Fruit fly (Drosophila melanogaster) whole organism, embryonic: ENCODE measurements around the gene cac.
A peak's percentile ranks its signal among the peaks of the same experiment; 100 is the strongest.

Source experiments
- Asciz ChIP-seq: fragments of 200-800 bp; sonication (Bioruptor generic); optimal IDR thresholded peaks from 2 replicates; lab custom pipeline; 2017; ENCODE audit warnings: missing biosample characterization, mild to moderate bottlenecking, missing genetic modification characterization, missing genetic modification reagents
- Awh ChIP-seq: fragments of 200-800 bp; sonication (Bioruptor generic); IDR thresholded peaks from 2 replicates; pipeline ENCODE4, ENCODE4 v1.3.6; 2022; ENCODE audit warnings: missing biosample characterization, missing genetic modification characterization
- Bteb2 ChIP-seq: fragments of 200-800 bp; sonication (Bioruptor generic); optimal IDR thresholded peaks from 2 replicates; lab custom pipeline; 2016; ENCODE audit warnings: missing biosample characterization, missing genetic modification characterization
- CG10543 ChIP-seq: fragments of 200-800 bp; sonication (Bioruptor generic); optimal IDR thresholded peaks from 3 replicates; lab custom pipeline; 2017; ENCODE audit warnings: missing biosample characterization, mild to moderate bottlenecking, missing genetic modification characterization, moderate library complexity
- CG1233 ChIP-seq: fragments of 200-800 bp; sonication (Bioruptor generic); optimal IDR thresholded peaks from 4 replicates; lab custom pipeline; 2018; ENCODE audit warnings: missing biosample characterization, mild to moderate bottlenecking, missing genetic modification characterization
- CG13424 ChIP-seq: fragments of 200-800 bp; sonication (Bioruptor generic); optimal IDR thresholded peaks from 2 replicates; lab custom pipeline; 2019; ENCODE audit warnings: missing biosample characterization, mild to moderate bottlenecking, missing genetic modification characterization, moderate library complexity
- CG15479 ChIP-seq: fragments of 200-800 bp; sonication (Bioruptor generic); optimal IDR thresholded peaks from 3 replicates; lab custom pipeline; 2019; ENCODE audit warnings: missing biosample characterization, mild to moderate bottlenecking, missing genetic modification characterization, moderate library complexity
- CG15601 ChIP-seq: fragments of 200-800 bp; sonication (Bioruptor generic); optimal IDR thresholded peaks from 3 replicates; lab custom pipeline; 2019; ENCODE audit warnings: missing biosample characterization, mild to moderate bottlenecking, missing genetic modification characterization, moderate library complexity
- CG16813 ChIP-seq: fragments of 200-800 bp; sonication (Bioruptor generic); IDR thresholded peaks from 3 replicates; pipeline ENCODE4 v1.3.6; 2022; ENCODE audit warnings: missing biosample characterization, missing genetic modification characterization; ENCODE audit not compliant: partially characterized antibody
- CG18262 ChIP-seq: fragments of 200-800 bp; optimal IDR thresholded peaks from 3 replicates; lab custom pipeline; 2019; ENCODE audit warnings: missing biosample characterization, mild to moderate bottlenecking, missing genetic modification characterization, moderate library complexity
- CG2202 ChIP-seq: fragments of 200-800 bp; sonication (Bioruptor generic); optimal IDR thresholded peaks from 2 replicates; lab custom pipeline; 2018; ENCODE audit warnings: missing biosample characterization, mild to moderate bottlenecking, missing genetic modification characterization
- CG31388 ChIP-seq: fragments of 200-800 bp; sonication (Bioruptor generic); optimal IDR thresholded peaks from 2 replicates; lab custom pipeline; 2016; ENCODE audit warnings: missing biosample characterization, missing genetic modification characterization
- CG3726 ChIP-seq: fragments of 200-800 bp; sonication (Bioruptor generic); IDR thresholded peaks from 3 replicates; pipeline ENCODE4, ENCODE4 v1.3.6; 2022; ENCODE audit warnings: missing biosample characterization, missing genetic modification characterization
- CG6689 ChIP-seq: fragments of 200-800 bp; sonication (Bioruptor generic); IDR thresholded peaks from 2 replicates; pipeline ENCODE4 v1.3.6; 2022; ENCODE audit warnings: missing biosample characterization, missing genetic modification characterization
- CG6791 ChIP-seq: fragments of 200-800 bp; sonication (Bioruptor generic); IDR thresholded peaks from 3 replicates; pipeline ENCODE4 v1.3.6; 2022; ENCODE audit warnings: missing biosample characterization, missing genetic modification characterization; ENCODE audit not compliant: partially characterized antibody
- CG7745 ChIP-seq: fragments of 200-800 bp; sonication (Bioruptor generic); optimal IDR thresholded peaks from 2 replicates; lab custom pipeline; 2018; ENCODE audit warnings: missing biosample characterization, mild to moderate bottlenecking, missing genetic modification characterization, moderate library complexity
- CG9817 ChIP-seq: fragments of 200-800 bp; sonication (Bioruptor generic); optimal IDR thresholded peaks from 2 replicates; lab custom pipeline; 2018; ENCODE audit warnings: missing biosample characterization, mild to moderate bottlenecking, missing genetic modification characterization, moderate library complexity
- CHES-1-like ChIP-seq: fragments of 200-800 bp; sonication (Bioruptor generic); optimal IDR thresholded peaks from 2 replicates; lab custom pipeline; 2016; ENCODE audit warnings: missing biosample characterization, missing genetic modification characterization
- Doc3 ChIP-seq: fragments of 200-800 bp; sonication (Bioruptor generic); IDR thresholded peaks from 3 replicates; pipeline ENCODE4 v1.3.6; 2022; ENCODE audit warnings: missing biosample characterization, missing genetic modification characterization; ENCODE audit not compliant: partially characterized antibody
- Ets65A ChIP-seq: fragments of 200-800 bp; sonication (Bioruptor generic); peaks from one replicate; lab custom pipeline; 2016; ENCODE audit warnings: missing biosample characterization, missing genetic modification characterization
- Hand ChIP-seq: fragments of 200-800 bp; sonication (Bioruptor generic); optimal IDR thresholded peaks from 2 replicates; lab custom pipeline; 2017; ENCODE audit warnings: mild to moderate bottlenecking, missing biosample characterization, missing genetic modification reagents, missing genetic modification characterization
- HmgD ChIP-seq: fragments of 200-800 bp; sonication (Bioruptor generic); optimal IDR thresholded peaks from 3 replicates; lab custom pipeline; 2016; ENCODE audit warnings: missing biosample characterization, missing genetic modification characterization
- Hr51 ChIP-seq, 2 experiments: fragments of 200-800 bp; sonication (Bioruptor generic); optimal IDR thresholded peaks; 2 replicates in 1 of 2; 3 replicates in 1 of 2; lab custom pipeline; 2016 to 2018; ENCODE audit warnings: missing biosample characterization in 2 of 2, missing genetic modification characterization in 2 of 2, mild to moderate bottlenecking in 1 of 2, moderate library complexity in 1 of 2
- Lim3 ChIP-seq: fragments of 200-800 bp; sonication (Bioruptor generic); IDR thresholded peaks from 2 replicates; pipeline ENCODE4 v1.3.6; 2022; ENCODE audit warnings: missing biosample characterization, missing genetic modification characterization
- NK7.1 ChIP-seq: fragments of 200-800 bp; sonication (Bioruptor generic); optimal IDR thresholded peaks from 3 replicates; lab custom pipeline; 2016; ENCODE audit warnings: missing biosample characterization, missing genetic modification characterization
- Oli ChIP-seq: fragments of 200-800 bp; sonication (Bioruptor generic); optimal IDR thresholded peaks from 2 replicates; lab custom pipeline; 2018; ENCODE audit warnings: missing biosample characterization, mild to moderate bottlenecking, missing genetic modification characterization, moderate library complexity
- Scr ChIP-seq: fragments of 200-800 bp; sonication (Bioruptor generic); IDR thresholded peaks from 2 replicates; pipeline ENCODE4 v1.3.6; 2022; ENCODE audit warnings: missing biosample characterization, missing genetic modification characterization; ENCODE audit not compliant: partially characterized antibody
- Sin3A ChIP-seq: fragments of >200 bp; optimal IDR thresholded peaks from 2 replicates; lab custom pipeline; 2018
- Tbp ChIP-seq: fragments of >200 bp; optimal IDR thresholded peaks from 2 replicates; lab custom pipeline; 2018; ENCODE audit warnings: missing biosample characterization, missing genetic modification characterization
- bcd ChIP-seq: fragments of 200-800 bp; sonication (Bioruptor generic); optimal IDR thresholded peaks from 2 replicates; lab custom pipeline; 2017; ENCODE audit warnings: missing biosample characterization, mild to moderate bottlenecking, missing genetic modification characterization
- cg ChIP-seq: fragments of 200-800 bp; sonication (Bioruptor generic); optimal IDR thresholded peaks from 3 replicates; lab custom pipeline; 2019; ENCODE audit warnings: missing biosample characterization, mild to moderate bottlenecking, missing genetic modification characterization, moderate library complexity
- chn ChIP-seq: fragments of 200-800 bp; sonication (Bioruptor generic); optimal IDR thresholded peaks from 2 replicates; lab custom pipeline; 2016; ENCODE audit warnings: missing biosample characterization, missing genetic modification characterization
- da ChIP-seq: fragments of 200-800 bp; sonication (Bioruptor generic); optimal IDR thresholded peaks from 2 replicates; lab custom pipeline; 2016; ENCODE audit warnings: missing biosample characterization, missing genetic modification characterization
- danr ChIP-seq: fragments of 200-800 bp; sonication (Bioruptor generic); IDR thresholded peaks from 2 replicates; pipeline ENCODE4 v1.3.6; 2022; ENCODE audit warnings: missing biosample characterization, missing genetic modification characterization
- dm ChIP-seq: fragments of 200-800 bp; sonication (Bioruptor generic); optimal IDR thresholded peaks from 3 replicates; lab custom pipeline; 2016; ENCODE audit warnings: missing biosample characterization, missing genetic modification characterization
- dpn ChIP-seq, 2 experiments: fragments of 200-800 bp; sonication (Bioruptor generic); optimal IDR thresholded peaks; 3 replicates each; lab custom pipeline; 2016; ENCODE audit warnings: missing biosample characterization in 2 of 2, missing genetic modification characterization in 2 of 2
- ems ChIP-seq: fragments of 200-800 bp; sonication (Bioruptor generic); optimal IDR thresholded peaks from 3 replicates; lab custom pipeline; 2016; ENCODE audit warnings: missing biosample characterization, missing genetic modification characterization
- fu2 ChIP-seq: fragments of 200-800 bp; sonication (Bioruptor generic); optimal IDR thresholded peaks from 2 replicates; lab custom pipeline; 2016; ENCODE audit warnings: missing biosample characterization, missing genetic modification characterization
- hb ChIP-seq: fragments of 200-800 bp; sonication (Bioruptor generic); IDR thresholded peaks from 3 replicates; pipeline ENCODE4 v1.3.6; 2022; ENCODE audit warnings: missing biosample characterization, missing genetic modification characterization; ENCODE audit not compliant: partially characterized antibody
- hkb ChIP-seq, 2 experiments: fragments of 200-800 bp in 1 of 2; fragments of >200 bp in 1 of 2; sonication (Bioruptor generic) in 1 of 2; IDR thresholded peaks in 1 of 2; optimal IDR thresholded peaks in 1 of 2; 2 replicates each; pipeline versions ENCODE4 v1.3.6 to Lab custom; 2017 to 2022; ENCODE audit warnings: missing biosample characterization in 1 of 2, missing genetic modification characterization in 1 of 2
- kah ChIP-seq: fragments of 200-800 bp; sonication (Bioruptor generic); optimal IDR thresholded peaks from 2 replicates; lab custom pipeline; 2018; ENCODE audit warnings: missing biosample characterization, mild to moderate bottlenecking, missing genetic modification characterization
- lab ChIP-seq: fragments of 200-800 bp; sonication (Bioruptor generic); optimal IDR thresholded peaks from 3 replicates; lab custom pipeline; 2017; ENCODE audit warnings: missing biosample characterization, missing genetic modification characterization, mild to moderate bottlenecking, moderate library complexity, missing genetic modification reagents
- pan ChIP-seq, 4 experiments: fragments of >200 bp in 3 of 4; fragments of 200-800 bp in 1 of 4; sonication (Bioruptor generic) in 1 of 4; optimal IDR thresholded peaks in 3 of 4; IDR thresholded peaks in 1 of 4; 2 replicates each; pipeline versions ENCODE4 v1.3.6 to Lab custom; 2017 to 2022; ENCODE audit warnings: missing biosample characterization in 2 of 4, missing genetic modification characterization in 2 of 4, mixed read lengths in 1 of 4
- pb ChIP-seq: fragments of 200-800 bp; sonication (Bioruptor generic); optimal IDR thresholded peaks from 3 replicates; lab custom pipeline; 2016; ENCODE audit warnings: missing biosample characterization, missing genetic modification characterization
- sr ChIP-seq: fragments of 200-800 bp; sonication (Bioruptor generic); IDR thresholded peaks from 3 replicates; pipeline ENCODE4 v1.3.6; 2022; ENCODE audit warnings: missing biosample characterization, missing genetic modification characterization
- tgo ChIP-seq: fragments of 200-800 bp; sonication (Bioruptor generic); IDR thresholded peaks from 3 replicates; pipeline ENCODE4 v1.3.6; 2022; ENCODE audit warnings: missing biosample characterization, missing genetic modification characterization
- tup ChIP-seq: fragments of 200-800 bp; sonication (Bioruptor generic); optimal IDR thresholded peaks from 2 replicates; lab custom pipeline; 2016; ENCODE audit warnings: missing biosample characterization, mild to moderate bottlenecking, missing genetic modification characterization, moderate library complexity
- zen ChIP-seq: fragments of 200-800 bp; sonication (Bioruptor generic); optimal IDR thresholded peaks from 3 replicates; lab custom pipeline; 2018; ENCODE audit warnings: missing biosample characterization, mild to moderate bottlenecking, missing genetic modification characterization, moderate library complexity
- zen2 ChIP-seq: fragments of 200-800 bp; sonication (Bioruptor generic); IDR thresholded peaks from 3 replicates; pipeline ENCODE4 v1.3.6; 2022; ENCODE audit warnings: missing biosample characterization, missing genetic modification characterization; ENCODE audit not compliant: partially characterized antibody

The cac gene

DNA sequence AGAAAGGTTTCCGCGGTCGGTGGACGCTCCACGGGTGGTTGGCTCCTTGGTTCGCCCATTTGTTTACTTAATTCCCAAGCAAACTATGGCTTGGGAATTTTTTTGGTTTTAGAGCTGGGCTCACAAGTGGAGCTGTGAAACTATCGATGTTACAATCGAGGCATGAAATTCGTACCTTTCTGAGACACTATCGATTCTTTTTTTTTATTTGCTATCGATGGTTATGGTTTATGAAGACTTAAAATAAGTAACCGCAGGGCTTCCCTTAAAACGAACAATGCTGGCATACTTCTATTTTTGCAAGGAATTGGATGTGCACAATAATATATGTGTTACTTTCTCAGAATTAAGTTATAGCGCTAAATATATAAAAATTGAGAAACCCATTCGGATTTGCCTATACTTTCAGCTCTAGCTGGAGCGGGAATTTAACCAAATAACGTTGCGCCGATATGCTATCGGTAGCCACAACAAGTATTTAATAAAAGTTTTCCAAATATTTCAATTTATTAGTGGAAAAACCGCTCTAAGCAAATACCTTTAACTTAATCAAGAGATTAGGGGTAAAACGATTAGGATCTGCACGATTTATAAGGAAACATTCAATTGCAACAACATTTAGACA is 33.0 kb upstream of the cac start, which contains the start of gene Chrac-16 (continued):
- TF ChIP-seq CG1233 (GFP tag; lab: Kevin White, UChicago): no peak
- TF ChIP-seq CG13424 (tag; lab: Kevin White, UChicago): no peak
- TF ChIP-seq lab (GFP tag; lab: Kevin White, UChicago): no peak
- no peak for TF ChIP-seq tgo (GFP tag; lab: Robert Waterston, UW)
- TF ChIP-seq CG3726 (GFP tag; lab: Robert Waterston, UW): no peak
- TF ChIP-seq Doc3 (GFP tag; lab: Robert Waterston, UW): peak; percentile 67
- TF ChIP-seq Awh (GFP tag; lab: Robert Waterston, UW): no peak
- TF ChIP-seq danr (GFP tag; lab: Robert Waterston, UW): no peak
- no peak for TF ChIP-seq CG18262 (tag; lab: Kevin White, UChicago)
- TF ChIP-seq CG16813: peak; percentile 83
- TF ChIP-seq CG15601 (tag; lab: Kevin White, UChicago): no peak
- no peak for TF ChIP-seq pb (GFP tag; lab: Kevin White, UChicago)
- no peak for TF ChIP-seq kah (GFP tag; lab: Kevin White, UChicago)
- TF ChIP-seq zen2 (GFP tag; lab: Robert Waterston, UW): peak; percentile 73
- peak; percentile 78 for TF ChIP-seq Scr (GFP tag; lab: Robert Waterston, UW)
- TF ChIP-seq Asciz (GFP tag; lab: Kevin White, UChicago): no peak
- no peak for TF ChIP-seq Oli
- no peak for TF ChIP-seq Hand
- TF ChIP-seq Hr51 (GFP tag; optimal IDR thresholded peaks at IDR 0.05; lab: Kevin White, UChicago): no peak
- TF ChIP-seq CG7745: no peak
- no peak for TF ChIP-seq HmgD (GFP tag; lab: Kevin White, UChicago)
- TF ChIP-seq da (GFP tag; lab: Kevin White, UChicago): no peak
- no peak for TF ChIP-seq ems (GFP tag; lab: Kevin White, UChicago)
- no peak for TF ChIP-seq tup (GFP tag; lab: Kevin White, UChicago)
- TF ChIP-seq Ets65A (GFP tag; lab: Kevin White, UChicago): peak; percentile 9
- peak; percentile 73 for TF ChIP-seq hb (GFP tag; lab: Robert Waterston, UW)
- no peak for TF ChIP-seq hkb (optimal IDR thresholded peaks at IDR 0.05; lab: Kevin White, UChicago)
- TF ChIP-seq hkb (GFP tag; IDR thresholded peaks at IDR 0.05; lab: Robert Waterston, UW): no peak
- no peak for TF ChIP-seq pan (optimal IDR thresholded peaks at IDR 0.05; lab: Kevin White, UChicago)
- TF ChIP-seq pan (GFP tag; optimal IDR thresholded peaks at IDR 0.05 in 1 of 2, IDR thresholded peaks at IDR 0.05 in 1 of 2): no peak
- TF ChIP-seq fu2: no peak
- TF ChIP-seq CG9817 (tag; lab: Kevin White, UChicago): no peak
- TF ChIP-seq Tbp: no peak
- TF ChIP-seq zen (tag; lab: Kevin White, UChicago): no peak
- TF ChIP-seq Bteb2 (GFP tag; lab: Kevin White, UChicago): no peak
- TF ChIP-seq sr (GFP tag; lab: Robert Waterston, UW): no peak
- no peak for TF ChIP-seq NK7.1 (GFP tag; lab: Kevin White, UChicago)
- TF ChIP-seq CG31388 (GFP tag; lab: Kevin White, UChicago): no peak
- TF ChIP-seq dpn (GFP tag; optimal IDR thresholded peaks at IDR 0.05; lab: Kevin White, UChicago): no peak
- no peak for TF ChIP-seq CG6689 (GFP tag; lab: Robert Waterston, UW)
- no peak for TF ChIP-seq cg (GFP tag; lab: Kevin White, UChicago)
- peak; percentile 84 for TF ChIP-seq CG6791 (GFP tag; lab: Robert Waterston, UW)
- TF ChIP-seq Sin3A (lab: Kevin White, UChicago): peak; percentile 45
- no peak for TF ChIP-seq CG10543 (GFP tag; lab: Kevin White, UChicago)
- TF ChIP-seq CHES-1-like (GFP tag; lab: Kevin White, UChicago): no peak
- TF ChIP-seq CG2202 (tag; lab: Kevin White, UChicago): no peak
- TF ChIP-seq CG15479: no peak
- TF ChIP-seq bcd: no peak
- no peak for TF ChIP-seq Lim3
- TF ChIP-seq chn (GFP tag; lab: Kevin White, UChicago): no peak
- no peak for TF ChIP-seq dm (GFP tag; lab: Kevin White, UChicago)
